Fruit fly (Drosophila melanogaster) whole organism, wandering third instar larva: ENCODE data around the gene CG34280.

Source experiments
- Abd-B ChIP-seq: fragments of >200 bp; optimal IDR thresholded peaks from 2 replicates; lab custom pipeline; 2017; ENCODE audit warnings: missing biosample characterization, missing genetic modification characterization
- CG32264 ChIP-seq: fragments of 200-800 bp; sonication (Bioruptor generic); optimal IDR thresholded peaks from 2 replicates; lab custom pipeline; 2016; ENCODE audit warnings: missing biosample characterization, missing genetic modification characterization
- CG9705 ChIP-seq: fragments of 200-800 bp; sonication (Bioruptor generic); optimal IDR thresholded peaks from 2 replicates; lab custom pipeline; 2018; ENCODE audit warnings: missing biosample characterization, mild to moderate bottlenecking, missing genetic modification characterization
- CrebA ChIP-seq: fragments of 200-800 bp; sonication (Bioruptor generic); optimal IDR thresholded peaks from 2 replicates; lab custom pipeline; 2016; ENCODE audit warnings: missing biosample characterization, mild to moderate bottlenecking, missing genetic modification characterization, borderline replicate concordance
- Dfd ChIP-seq: fragments of >200 bp; optimal IDR thresholded peaks from 2 replicates; lab custom pipeline; 2017; ENCODE audit warnings: missing biosample characterization, missing genetic modification characterization
- Dif ChIP-seq: fragments of 200-275, 200-300 bp; sonication (Bioruptor generic); optimal IDR thresholded peaks from 2 replicates; lab custom pipeline; 2018; ENCODE audit warnings: missing biosample characterization, missing genetic modification characterization; ENCODE audit not compliant: partially characterized antibody
- GATAd ChIP-seq: sonication (Bioruptor generic); optimal IDR thresholded peaks from 2 replicates; lab custom pipeline; 2016; ENCODE audit warnings: missing biosample characterization, missing genetic modification characterization
- HLH106 ChIP-seq: fragments of 200-800 bp; optimal IDR thresholded peaks from 3 replicates; lab custom pipeline; 2019; ENCODE audit warnings: missing biosample characterization, mild to moderate bottlenecking, missing genetic modification characterization, moderate library complexity
- Hnf4 ChIP-seq: fragments of 200-800 bp; sonication (Bioruptor generic); optimal IDR thresholded peaks from 2 replicates; lab custom pipeline; 2016; ENCODE audit warnings: missing biosample characterization, mild to moderate bottlenecking, missing genetic modification characterization
- Hr78 ChIP-seq: fragments of >200 bp; optimal IDR thresholded peaks from 2 replicates; lab custom pipeline; 2017; ENCODE audit warnings: missing biosample characterization, missing genetic modification characterization
- Hr83 ChIP-seq: fragments of 200-300 bp; sonication (Bioruptor generic); optimal IDR thresholded peaks from 2 replicates; lab custom pipeline; 2016; ENCODE audit warnings: missing biosample characterization, mild to moderate bottlenecking, missing genetic modification characterization, moderate library complexity; ENCODE audit not compliant: poor library complexity, severe bottlenecking
- Jra ChIP-seq: sonication (Bioruptor generic); optimal IDR thresholded peaks from 2 replicates; lab custom pipeline; 2016; ENCODE audit warnings: missing biosample characterization, missing genetic modification characterization
- Mio ChIP-seq: sonication (Bioruptor generic); optimal IDR thresholded peaks from 2 replicates; lab custom pipeline; 2016; ENCODE audit warnings: missing biosample characterization, missing genetic modification characterization
- Myc ChIP-seq: fragments of >200 bp; optimal IDR thresholded peaks from 2 replicates; lab custom pipeline; 2017
- N ChIP-seq: fragments of >200 bp; optimal IDR thresholded peaks from 2 replicates; lab custom pipeline; 2018; ENCODE audit warnings: missing biosample characterization, missing external identifiers, missing genetic modification characterization
- OdsH ChIP-seq: fragments of 200-800 bp; sonication (Bioruptor generic); optimal IDR thresholded peaks from 2 replicates; lab custom pipeline; 2016; ENCODE audit warnings: missing biosample characterization, mild to moderate bottlenecking, missing genetic modification characterization
- Rel ChIP-seq, 2 experiments: fragments of 200-800 bp; sonication (Bioruptor generic) in 1 of 2; optimal IDR thresholded peaks; 2 replicates in 1 of 2; 3 replicates in 1 of 2; lab custom pipeline; 2016 to 2019; ENCODE audit warnings: mild to moderate bottlenecking in 2 of 2, missing biosample characterization in 2 of 2, missing genetic modification characterization in 2 of 2, moderate library complexity in 1 of 2
- Sp1 ChIP-seq: fragments of 200-800 bp; sonication (Bioruptor generic); optimal IDR thresholded peaks from 3 replicates; lab custom pipeline; 2019; ENCODE audit warnings: missing biosample characterization, mild to moderate bottlenecking, missing genetic modification characterization, moderate library complexity
- Vsx2 ChIP-seq: fragments of 200-300, 225-300 bp; sonication (Bioruptor generic); optimal IDR thresholded peaks from 2 replicates; lab custom pipeline; 2018; ENCODE audit warnings: missing biosample characterization, missing genetic modification characterization; ENCODE audit not compliant: partially characterized antibody
- br ChIP-seq: fragments of 200-800 bp; sonication (Bioruptor generic); optimal IDR thresholded peaks from 2 replicates; lab custom pipeline; 2016; ENCODE audit warnings: missing biosample characterization, missing genetic modification characterization
- brk ChIP-seq: fragments of 200-800 bp; sonication (Bioruptor generic); optimal IDR thresholded peaks from 2 replicates; lab custom pipeline; 2016; ENCODE audit warnings: missing biosample characterization, mild to moderate bottlenecking, missing genetic modification characterization
- dl ChIP-seq, 2 experiments: fragments of 175-275, 200-275 bp in 1 of 2; fragments of 200-275 bp in 1 of 2; sonication (Bioruptor generic); optimal IDR thresholded peaks; lab custom pipeline; 2018; ENCODE audit warnings: mild to moderate bottlenecking in 2 of 2, missing biosample characterization in 2 of 2, missing genetic modification characterization in 2 of 2, moderate library complexity in 2 of 2; ENCODE audit not compliant: partially characterized antibody in 2 of 2, insufficient read depth in 1 of 2
- dmrt93B ChIP-seq: fragments of 200-800 bp; sonication (Bioruptor generic); optimal IDR thresholded peaks from 2 replicates; lab custom pipeline; 2018; ENCODE audit warnings: missing biosample characterization, mild to moderate bottlenecking, missing genetic modification characterization
- dsf ChIP-seq: sonication (Bioruptor generic); optimal IDR thresholded peaks from 2 replicates; lab custom pipeline; 2016; ENCODE audit warnings: missing biosample characterization, missing genetic modification characterization, borderline replicate concordance
- ey ChIP-seq: fragments of 200-800 bp; sonication (Bioruptor generic); optimal IDR thresholded peaks from 2 replicates; lab custom pipeline; 2016; ENCODE audit warnings: missing biosample characterization, missing genetic modification characterization
- foxo ChIP-seq, 2 experiments: fragments of 200-800 bp; sonication (Bioruptor generic); optimal IDR thresholded peaks; 2 replicates in 1 of 2; 3 replicates in 1 of 2; lab custom pipeline; 2016 to 2017; ENCODE audit warnings: missing biosample characterization in 2 of 2, missing genetic modification characterization in 2 of 2
- fru ChIP-seq: fragments of 200-800 bp; sonication (Bioruptor generic); optimal IDR thresholded peaks from 3 replicates; lab custom pipeline; 2016; ENCODE audit warnings: missing biosample characterization, mild to moderate bottlenecking, missing genetic modification characterization
- h ChIP-seq: fragments of 200-800 bp; sonication (Bioruptor generic); optimal IDR thresholded peaks from 3 replicates; lab custom pipeline; 2016; ENCODE audit warnings: missing biosample characterization, mild to moderate bottlenecking, missing genetic modification characterization
- jim ChIP-seq: fragments of 175-275, 200-325 bp; sonication (Bioruptor generic); optimal IDR thresholded peaks from 2 replicates; lab custom pipeline; 2016; ENCODE audit warnings: missing biosample characterization, mild to moderate bottlenecking, missing genetic modification characterization
- lola ChIP-seq: fragments of >200 bp; optimal IDR thresholded peaks from 2 replicates; lab custom pipeline; 2017; ENCODE audit warnings: missing biosample characterization, missing genetic modification characterization
- pan ChIP-seq: fragments of >200 bp; optimal IDR thresholded peaks from 2 replicates; lab custom pipeline; 2017
- psq ChIP-seq: fragments of 200-800 bp; sonication (Bioruptor generic); optimal IDR thresholded peaks from 3 replicates; lab custom pipeline; 2017; ENCODE audit warnings: missing biosample characterization, mild to moderate bottlenecking, missing genetic modification characterization, moderate library complexity
- rgr ChIP-seq: fragments of 200-800 bp; sonication (Bioruptor generic); optimal IDR thresholded peaks from 3 replicates; lab custom pipeline; 2016; ENCODE audit warnings: missing biosample characterization, mild to moderate bottlenecking, missing genetic modification characterization
- sage ChIP-seq: fragments of 200-800 bp; sonication (Bioruptor generic); optimal IDR thresholded peaks from 2 replicates; lab custom pipeline; 2016; ENCODE audit warnings: missing biosample characterization, mild to moderate bottlenecking, missing genetic modification characterization
- sv ChIP-seq: fragments of 200-800 bp; sonication (Bioruptor generic); optimal IDR thresholded peaks from 3 replicates; lab custom pipeline; 2016; ENCODE audit warnings: missing biosample characterization, missing genetic modification characterization
- tai ChIP-seq: sonication (Bioruptor generic); optimal IDR thresholded peaks from 2 replicates; lab custom pipeline; 2016; ENCODE audit warnings: missing biosample characterization, missing genetic modification characterization
- usp ChIP-seq: fragments of >200 bp; optimal IDR thresholded peaks from 2 replicates; lab custom pipeline; 2017; ENCODE audit warnings: missing biosample characterization, missing genetic modification characterization
- woc ChIP-seq: sonication (Bioruptor generic); optimal IDR thresholded peaks from 2 replicates; lab custom pipeline; 2016; ENCODE audit warnings: missing biosample characterization, mild to moderate bottlenecking, missing genetic modification characterization

The CG34280 gene

dm6 chr3R:17400675-17401118, 2.8 kb downstream of the CG34280 start:
- TF ChIP-seq N (GFP tag; lab: Kevin White, UChicago) (no peak), foxo (GFP tag; optimal IDR thresholded peaks at IDR 0.05; lab: Kevin White, UChicago) (peak in 1 of 2 experiments; percentile 73), woc (GFP tag; lab: Kevin White, UChicago) (peak; percentile 32), Vsx2 (no peak), Hnf4 (GFP tag; lab: Kevin White, UChicago) (peak; percentile 29), CrebA (GFP tag; lab: Kevin White, UChicago) (no peak), HLH106 (peak; percentile 71), Rel (GFP tag; optimal IDR thresholded peaks at IDR 0.05; lab: Kevin White, UChicago) (no peak), Rel (tag; optimal IDR thresholded peaks at IDR 0.05; lab: Kevin White, UChicago) (no peak), Mio (GFP tag; lab: Kevin White, UChicago) (no peak), br (GFP tag; lab: Kevin White, UChicago) (peak; percentile 54), brk (GFP tag; lab: Kevin White, UChicago) (no peak), Jra (GFP tag; lab: Kevin White, UChicago) (no peak), Hr78 (GFP tag; lab: Kevin White, UChicago) (no peak), tai (no peak), dl (GFP tag; optimal IDR thresholded peaks at IDR 0.05; lab: Kevin White, UChicago; ENCODE audit: insufficient read depth in 1 of 2, partially characterized antibody in 2 of 2) (no peak), dsf (GFP tag; lab: Kevin White, UChicago) (no peak), h (GFP tag; lab: Kevin White, UChicago) (peak; percentile 76), CG32264 (peak; percentile 43), rgr (GFP tag; lab: Kevin White, UChicago) (peak; percentile 42), dmrt93B (GFP tag; lab: Kevin White, UChicago) (peak; percentile 29), Dfd (no peak), lola (GFP tag; lab: Kevin White, UChicago) (no peak), pan (lab: Kevin White, UChicago) (no peak), CG9705 (GFP tag; lab: Kevin White, UChicago) (peak; percentile 43), sv (GFP tag; lab: Kevin White, UChicago) (no peak), Sp1 (GFP tag; lab: Kevin White, UChicago) (peak; percentile 58), OdsH (GFP tag; lab: Kevin White, UChicago) (peak; percentile 56), sage (GFP tag; lab: Kevin White, UChicago) (no peak), Myc (no peak), GATAd (GFP tag; lab: Kevin White, UChicago) (no peak), jim (no peak), Dif (GFP tag; lab: Kevin White, UChicago) (no peak), fru (GFP tag; lab: Kevin White, UChicago) (peak; percentile 63), Hr83 (no peak), psq (GFP tag; lab: Kevin White, UChicago) (no peak), Abd-B (no peak), usp (GFP tag; lab: Kevin White, UChicago) (no peak), ey (GFP tag; lab: Kevin White, UChicago) (peak; percentile 46)

DNA sequence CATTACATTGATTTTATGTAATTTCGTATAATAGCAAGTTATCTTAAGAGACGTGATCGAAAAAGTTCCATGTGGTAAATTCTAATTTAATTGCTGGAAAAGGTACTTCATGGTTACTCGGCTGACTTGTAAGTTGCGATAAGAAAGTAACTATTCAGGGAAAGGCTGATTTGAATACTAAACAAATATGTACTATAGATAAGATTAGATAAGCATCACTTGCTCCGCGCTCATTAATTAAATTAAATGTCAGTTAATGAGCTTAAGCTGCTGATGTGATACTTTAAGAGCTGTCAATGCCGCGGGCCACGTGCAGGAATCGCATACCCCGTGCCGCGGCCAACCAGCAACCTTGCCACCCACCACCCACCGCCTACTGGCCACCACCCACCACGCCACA, 3.4 kb downstream of the CG34280 start:
- no peak for TF ChIP-seq dmrt93B (GFP tag; lab: Kevin White, UChicago)
- no peak for TF ChIP-seq N (GFP tag; lab: Kevin White, UChicago)
- no peak for TF ChIP-seq h (GFP tag; lab: Kevin White, UChicago)
- TF ChIP-seq Hnf4 (GFP tag; lab: Kevin White, UChicago) = no peak
- TF ChIP-seq rgr (GFP tag; lab: Kevin White, UChicago) = no peak
- no peak for TF ChIP-seq GATAd (GFP tag; lab: Kevin White, UChicago)
- TF ChIP-seq Rel (GFP tag; optimal IDR thresholded peaks at IDR 0.05; lab: Kevin White, UChicago) = no peak
- TF ChIP-seq Rel (tag; optimal IDR thresholded peaks at IDR 0.05; lab: Kevin White, UChicago) = no peak
- no peak for TF ChIP-seq br (GFP tag; lab: Kevin White, UChicago)
- no peak for TF ChIP-seq psq (GFP tag; lab: Kevin White, UChicago)
- TF ChIP-seq Mio (GFP tag; lab: Kevin White, UChicago) = no peak
- TF ChIP-seq Sp1 (GFP tag; lab: Kevin White, UChicago) = no peak
- no peak for TF ChIP-seq woc (GFP tag; lab: Kevin White, UChicago)
